Worm (Caenorhabditis elegans) whole organism, L4 larva: ENCODE results near the gene oac-59.
A peak's percentile ranks its signal among the peaks of the same experiment; 100 is the strongest.

Experiments
- aha-1 ChIP-seq: fragments of 150-350 bp; peaks from one replicate; lab custom pipeline; 2014; ENCODE audit warnings: missing biosample characterization, missing genetic modification characterization
- ama-1 ChIP-seq: fragments of 150-350 bp; optimal IDR thresholded peaks from 2 replicates; lab custom pipeline; 2014; ENCODE audit warnings: inconsistent platforms, mixed read lengths
- dve-1 ChIP-seq: sonication (generic microtip); optimal IDR thresholded peaks from 2 replicates; lab custom pipeline; 2017; ENCODE audit warnings: antibody characterized with exemption, mild to moderate bottlenecking, missing genetic modification characterization, missing compliant biosample characterization; ENCODE audit not compliant: insufficient read depth
- fos-1 ChIP-seq: fragments of 150-350 bp; optimal IDR thresholded peaks from 2 replicates; lab custom pipeline; 2014; ENCODE audit warnings: missing biosample characterization, missing genetic modification characterization
- lim-7 ChIP-seq: fragments of 200-800 bp; sonication (Bioruptor generic); IDR thresholded peaks from 2 replicates; pipeline ENCODE4 v1.3.6; 2022; ENCODE audit warnings: missing genetic modification characterization, missing compliant biosample characterization
- lir-3 ChIP-seq: sonication (generic microtip); optimal IDR thresholded peaks from 2 replicates; lab custom pipeline; 2016; ENCODE audit warnings: mild to moderate bottlenecking, missing genetic modification characterization, missing compliant biosample characterization
- nhr-111 ChIP-seq: fragments of 200-800 bp; sonication (Bioruptor generic); optimal IDR thresholded peaks from 2 replicates; lab custom pipeline; 2018; ENCODE audit warnings: mild to moderate bottlenecking, missing genetic modification characterization, missing compliant biosample characterization
- nhr-76 ChIP-seq: fragments of 150-350 bp; optimal IDR thresholded peaks from 2 replicates; lab custom pipeline; 2014; ENCODE audit warnings: missing biosample characterization, missing genetic modification characterization
- nhr-77 ChIP-seq: fragments of 150-350 bp; optimal IDR thresholded peaks from 2 replicates; lab custom pipeline; 2014; ENCODE audit warnings: missing biosample characterization, missing genetic modification characterization
- pqm-1 ChIP-seq: sonication (generic microtip); optimal IDR thresholded peaks from 2 replicates; lab custom pipeline; 2017; ENCODE audit warnings: missing biosample characterization, missing genetic modification characterization
- skn-1 ChIP-seq: fragments of 150-350 bp; optimal IDR thresholded peaks from 2 replicates; lab custom pipeline; 2014; ENCODE audit warnings: missing biosample characterization, missing genetic modification characterization
- unc-62 ChIP-seq, 3 experiments: fragments of 150-350 bp in 1 of 3; sonication (generic microtip); optimal IDR thresholded peaks in 2 of 3; peaks in 1 of 3; 1 replicate in 1 of 3; 2 replicates in 2 of 3; lab custom pipeline; 2014 to 2017; ENCODE audit warnings: missing biosample characterization in 3 of 3, missing genetic modification characterization in 3 of 3, missing genetic modification reagents in 3 of 3, missing genotype in 1 of 3

DNA sequence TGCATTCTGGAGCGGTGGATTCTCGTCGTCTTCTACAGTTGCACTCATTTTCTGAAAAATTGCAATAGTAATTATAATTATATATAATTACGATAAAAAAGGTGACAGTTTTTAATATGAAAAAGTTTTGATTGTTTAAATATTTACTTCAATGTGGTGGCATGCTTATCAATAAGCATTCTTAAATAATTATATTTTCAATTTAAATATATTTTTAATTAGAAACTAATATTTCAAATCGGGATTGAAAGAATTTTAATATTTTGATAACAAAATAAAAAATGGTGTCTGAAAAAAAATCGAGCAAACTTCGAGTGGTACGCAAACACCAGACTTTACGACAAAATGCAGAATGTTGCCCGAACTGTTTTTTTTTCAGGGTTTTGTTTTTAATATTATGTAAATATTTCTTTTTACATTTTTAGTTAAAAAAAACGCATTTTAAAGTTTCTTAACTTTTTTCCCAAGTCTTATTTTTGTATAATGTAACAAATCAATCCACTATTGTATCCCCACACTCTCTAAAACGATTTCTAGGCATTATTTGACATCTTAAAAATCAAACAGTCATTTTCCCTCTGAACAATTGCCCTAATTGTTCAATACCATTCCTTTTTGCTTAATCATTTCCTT lies 18.8 kb downstream of the oac-59 start, which contains the start of the genes C42C1.12 and C42C1.19:
- TF ChIP-seq fos-1 (no peak), ama-1 (lab: Kevin White, UChicago) (no peak), lir-3 (tag; lab: Kevin White, UChicago) (no peak), aha-1 (tag; lab: Kevin White, UChicago) (no peak), nhr-76 (tag; lab: Kevin White, UChicago) (no peak), lim-7 (GFP tag; lab: Robert Waterston, UW) (no peak), nhr-77 (tag; lab: Kevin White, UChicago) (no peak), pqm-1 (tag; lab: Kevin White, UChicago) (no peak), unc-62 (GFP tag; optimal IDR thresholded peaks at IDR 0.05 in 1 of 2; lab: Kevin White, UChicago) (no peak), unc-62 (tag; optimal IDR thresholded peaks at IDR 0.05; lab: Kevin White, UChicago) (no peak), skn-1 (tag; lab: Kevin White, UChicago) (no peak), dve-1 (peak; percentile 7), nhr-111 (GFP tag; lab: Kevin White, UChicago) (no peak)
